ENCODE assay signal across 1 fruit fly cellular context in the genomic region with DNA sequence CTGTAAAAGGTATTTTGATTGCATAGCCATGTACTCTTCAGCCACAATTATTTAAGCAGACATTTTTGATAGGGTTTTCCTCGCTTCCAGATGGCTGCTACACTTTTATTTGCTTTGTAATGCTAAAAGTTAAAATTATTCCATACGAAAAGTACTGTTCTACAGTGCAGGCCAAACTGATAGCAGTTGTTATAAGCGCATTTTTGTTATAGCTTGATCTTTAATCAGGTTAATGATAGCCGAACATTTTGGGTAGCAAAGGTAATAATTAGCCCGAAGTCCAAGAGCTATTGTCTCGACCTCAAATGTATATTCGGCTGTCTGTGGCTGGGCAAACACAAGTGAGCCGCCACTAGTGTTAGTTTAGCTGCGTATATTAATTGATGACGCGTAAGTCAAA.
TF ChIP-seq lines count a peak whose summit lies in the region.

No protein-coding gene starts in this region.

TF ChIP-seq in whole organism, embryonic, 481 proteins besides CTCF, POLR2A, EP300 and RAD21 (continued from another document):
- TF ChIP-seq al (GFP tag; IDR thresholded peaks at IDR 0.05; lab: Robert Waterston, UW) (no peak), CG15514 (GFP tag; optimal IDR thresholded peaks at IDR 0.05; lab: Kevin White, UChicago) (no peak), Fer3 (tag; optimal IDR thresholded peaks at IDR 0.05; lab: Kevin White, UChicago) (peak; percentile 18), sisA (GFP tag; IDR thresholded peaks at IDR 0.05; lab: Robert Waterston, UW) (no peak), CG3407 (GFP tag; optimal IDR thresholded peaks at IDR 0.05; lab: Kevin White, UChicago) (no peak), crc (GFP tag; optimal IDR thresholded peaks at IDR 0.05; lab: Kevin White, UChicago) (no peak), ap (GFP tag; IDR thresholded peaks at IDR 0.05; lab: Robert Waterston, UW) (no peak), chinmo (GFP tag; IDR thresholded peaks at IDR 0.05; lab: Robert Waterston, UW; ENCODE audit: partially characterized antibody) (no peak), CG14667 (GFP tag; IDR thresholded peaks at IDR 0.05; lab: Robert Waterston, UW) (no peak), Dek (tag; optimal IDR thresholded peaks at IDR 0.05; lab: Kevin White, UChicago) (no peak), H15 (GFP tag; IDR thresholded peaks at IDR 0.05; lab: Robert Waterston, UW) (no peak), CG2712 (tag; optimal IDR thresholded peaks at IDR 0.05; lab: Kevin White, UChicago) (no peak), fu2 (GFP tag; optimal IDR thresholded peaks at IDR 0.05; lab: Kevin White, UChicago) (no peak), CG30403 (GFP tag; optimal IDR thresholded peaks at IDR 0.05; lab: Kevin White, UChicago) (peak; percentile 7), CG8478 (optimal IDR thresholded peaks at IDR 0.05; lab: Kevin White, UChicago) (no peak), HLH3B (GFP tag; IDR thresholded peaks at IDR 0.05; lab: Robert Waterston, UW) (no peak), Dfd (GFP tag; optimal IDR thresholded peaks at IDR 0.05; lab: Kevin White, UChicago) (no peak), Meics (GFP tag; optimal IDR thresholded peaks at IDR 0.05; lab: Kevin White, UChicago) (peak; percentile 17), CG7556 (GFP tag; optimal IDR thresholded peaks at IDR 0.05; lab: Kevin White, UChicago) (no peak), chif (GFP tag; optimal IDR thresholded peaks at IDR 0.05; lab: Kevin White, UChicago) (no peak), CG15269 (tag; optimal IDR thresholded peaks at IDR 0.05; lab: Kevin White, UChicago) (no peak), ham (GFP tag; IDR thresholded peaks at IDR 0.05; lab: Robert Waterston, UW) (no peak), stwl (tag; optimal IDR thresholded peaks at IDR 0.05; lab: Kevin White, UChicago) (no peak), NC2α (GFP tag; optimal IDR thresholded peaks at IDR 0.05; lab: Kevin White, UChicago) (no peak), btn (GFP tag; optimal IDR thresholded peaks at IDR 0.05; lab: Kevin White, UChicago) (no peak), Lim3 (GFP tag; IDR thresholded peaks at IDR 0.05; lab: Robert Waterston, UW) (no peak), Stat92E (GFP tag; optimal IDR thresholded peaks at IDR 0.05; lab: Kevin White, UChicago) (no peak), Kr (GFP tag; optimal IDR thresholded peaks at IDR 0.05; lab: Kevin White, UChicago) (no peak), CG13624 (GFP tag; optimal IDR thresholded peaks at IDR 0.05; lab: Kevin White, UChicago) (no peak), CG30020 (tag; optimal IDR thresholded peaks at IDR 0.05; lab: Kevin White, UChicago) (no peak), zf30C (GFP tag; optimal IDR thresholded peaks at IDR 0.05; lab: Kevin White, UChicago) (no peak), gt (GFP tag; IDR thresholded peaks at IDR 0.05; lab: Robert Waterston, UW) (no peak), Fer1 (GFP tag; optimal IDR thresholded peaks at IDR 0.05; lab: Kevin White, UChicago) (no peak), kay (GFP tag; optimal IDR thresholded peaks at IDR 0.05; lab: Kevin White, UChicago) (no peak), tx (GFP tag; optimal IDR thresholded peaks at IDR 0.05; lab: Kevin White, UChicago) (no peak), slp2 (GFP tag; optimal IDR thresholded peaks at IDR 0.05; lab: Kevin White, UChicago) (no peak), Elba2 (GFP tag; optimal IDR thresholded peaks at IDR 0.05; lab: Kevin White, UChicago) (no peak), CG11696 (GFP tag; IDR thresholded peaks at IDR 0.05; lab: Robert Waterston, UW) (0 out of 2 replicates have a peak, but pooled peaks have one; percentile 56), CkIIα-i1 (GFP tag; IDR thresholded peaks at IDR 0.05; lab: Robert Waterston, UW) (no peak), CG9932 (GFP tag; IDR thresholded peaks at IDR 0.05; lab: Robert Waterston, UW) (no peak), HLH4C (GFP tag; IDR thresholded peaks at IDR 0.05; lab: Robert Waterston, UW; ENCODE audit: partially characterized antibody) (no peak), CG3995 (GFP tag; optimal IDR thresholded peaks at IDR 0.05; lab: Kevin White, UChicago) (no peak), da (GFP tag; optimal IDR thresholded peaks at IDR 0.05; lab: Kevin White, UChicago) (no peak), CG14965 (GFP tag; optimal IDR thresholded peaks at IDR 0.05; lab: Kevin White, UChicago; ENCODE audit: borderline replicate concordance) (no peak), rib (GFP tag; IDR thresholded peaks at IDR 0.05; lab: Robert Waterston, UW) (no peak), CG43689 (GFP tag; IDR thresholded peaks at IDR 0.05; lab: Robert Waterston, UW) (no peak), Ada2b (GFP tag; IDR thresholded peaks at IDR 0.05; lab: Robert Waterston, UW) (peak; percentile 10; the same call in 1 of the 2 replicates), CG12942 (GFP tag; optimal IDR thresholded peaks at IDR 0.05; lab: Kevin White, UChicago) (no peak), CG1024 (GFP tag; IDR thresholded peaks at IDR 0.05; lab: Robert Waterston, UW) (no peak), CG30431 (GFP tag; optimal IDR thresholded peaks at IDR 0.05; lab: Kevin White, UChicago) (no peak), CG11093 (GFP tag; IDR thresholded peaks at IDR 0.05; lab: Robert Waterston, UW) (no peak), Pdp1 (GFP tag; optimal IDR thresholded peaks at IDR 0.05; lab: Kevin White, UChicago) (no peak), fru (optimal IDR thresholded peaks at IDR 0.05; lab: Kevin White, UChicago) (no peak), sr (GFP tag; IDR thresholded peaks at IDR 0.05; lab: Robert Waterston, UW) (no peak), Xrp1 (GFP tag; IDR thresholded peaks at IDR 0.05; lab: Robert Waterston, UW) (0 out of 2 replicates have a peak, but pooled peaks have one; percentile 35), wek (GFP tag; optimal IDR thresholded peaks at IDR 0.05; lab: Kevin White, UChicago) (no peak), CG7987 (GFP tag; optimal IDR thresholded peaks at IDR 0.05; lab: Kevin White, UChicago) (no peak), dysf (GFP tag; IDR thresholded peaks at IDR 0.05; lab: Robert Waterston, UW) (no peak), CG2120 (GFP tag; optimal IDR thresholded peaks at IDR 0.05; lab: Kevin White, UChicago) (peak; percentile 0), sim (GFP tag; IDR thresholded peaks at IDR 0.05; lab: Robert Waterston, UW) (no peak), CG6272 (GFP tag; IDR thresholded peaks at IDR 0.05; lab: Robert Waterston, UW) (no peak), CG15601 (tag; optimal IDR thresholded peaks at IDR 0.05; lab: Kevin White, UChicago) (no peak), CG6683 (GFP tag; optimal IDR thresholded peaks at IDR 0.05; lab: Kevin White, UChicago) (no peak), Bdp1 (GFP tag; optimal IDR thresholded peaks at IDR 0.05; lab: Kevin White, UChicago) (no peak), sqz (GFP tag; optimal IDR thresholded peaks at IDR 0.05; lab: Kevin White, UChicago) (no peak), CG2678 (tag; optimal IDR thresholded peaks at IDR 0.05; lab: Kevin White, UChicago) (peak; percentile 12), CG4404 (GFP tag; IDR thresholded peaks at IDR 0.05; lab: Robert Waterston, UW) (no peak), Dref (GFP tag; IDR thresholded peaks at IDR 0.05; lab: Robert Waterston, UW) (no peak), CG7372 (GFP tag; IDR thresholded peaks at IDR 0.05; lab: Robert Waterston, UW) (no peak), CG3065 (GFP tag; optimal IDR thresholded peaks at IDR 0.05; lab: Kevin White, UChicago) (no peak), D19A (tag; optimal IDR thresholded peaks at IDR 0.05; lab: Kevin White, UChicago) (no peak), tio (GFP tag; optimal IDR thresholded peaks at IDR 0.05; lab: Kevin White, UChicago) (peak; percentile 22), vnd (GFP tag; IDR thresholded peaks at IDR 0.05; lab: Robert Waterston, UW; ENCODE audit: partially characterized antibody) (no peak), CG31224 (GFP tag; IDR thresholded peaks at IDR 0.05; lab: Robert Waterston, UW) (no peak), CG11695 (GFP tag; IDR thresholded peaks at IDR 0.05; lab: Robert Waterston, UW) (no peak), CG13123 (GFP tag; optimal IDR thresholded peaks at IDR 0.05; lab: Kevin White, UChicago) (no peak), Poxn (GFP tag; IDR thresholded peaks at IDR 0.05; lab: Robert Waterston, UW) (no peak), Chrac-16 (GFP tag; optimal IDR thresholded peaks at IDR 0.05; lab: Kevin White, UChicago) (no peak), Hr51 (GFP tag; optimal IDR thresholded peaks at IDR 0.05; lab: Kevin White, UChicago) (no peak), Tbp (GFP tag; optimal IDR thresholded peaks at IDR 0.05; lab: Kevin White, UChicago) (no peak), CG12299 (tag; optimal IDR thresholded peaks at IDR 0.05; lab: Kevin White, UChicago) (no peak), CG8290 (GFP tag; optimal IDR thresholded peaks at IDR 0.05; lab: Kevin White, UChicago) (no peak), CG8290 (tag; optimal IDR thresholded peaks at IDR 0.05; lab: Kevin White, UChicago) (peak in 1 of 2 experiments; percentile 20), CG7357 (GFP tag; IDR thresholded peaks at IDR 0.05; lab: Robert Waterston, UW) (no peak), gem (tag; optimal IDR thresholded peaks at IDR 0.05; lab: Kevin White, UChicago) (peak; percentile 1), exex (tag; optimal IDR thresholded peaks at IDR 0.05; lab: Kevin White, UChicago) (no peak), twi (tag; optimal IDR thresholded peaks at IDR 0.05; lab: Kevin White, UChicago) (no peak), CG34376 (GFP tag; optimal IDR thresholded peaks at IDR 0.05; lab: Kevin White, UChicago) (no peak), Gsc (GFP tag; IDR thresholded peaks at IDR 0.05; lab: Robert Waterston, UW) (no peak), CG11560 (tag; IDR thresholded peaks at IDR 0.05; lab: Robert Waterston, UW) (no peak), run (tag; optimal IDR thresholded peaks at IDR 0.05; lab: Kevin White, UChicago) (no peak), Bteb2 (GFP tag; optimal IDR thresholded peaks at IDR 0.05; lab: Kevin White, UChicago) (no peak), NK7.1 (GFP tag; optimal IDR thresholded peaks at IDR 0.05; lab: Kevin White, UChicago) (no peak), sens (GFP tag; lab: Kevin White, UChicago) (no peak), schlank (tag; optimal IDR thresholded peaks at IDR 0.05; lab: Kevin White, UChicago) (no peak), Camta (GFP tag; optimal IDR thresholded peaks at IDR 0.05; lab: Kevin White, UChicago) (no peak), unc-4 (GFP tag; IDR thresholded peaks at IDR 0.05; lab: Robert Waterston, UW; ENCODE audit: partially characterized antibody) (no peak), jumu (GFP tag; optimal IDR thresholded peaks at IDR 0.05; lab: Kevin White, UChicago) (no peak), CG1792 (GFP tag; optimal IDR thresholded peaks at IDR 0.05; lab: Kevin White, UChicago) (no peak), row (GFP tag; IDR thresholded peaks at IDR 0.05; lab: Robert Waterston, UW) (0 out of 3 replicates have a peak, but pooled peaks have one; percentile 5), dati (GFP tag; IDR thresholded peaks at IDR 0.05; lab: Robert Waterston, UW) (no peak), Hmr (GFP tag; optimal IDR thresholded peaks at IDR 0.05; lab: Kevin White, UChicago) (peak; percentile 22), CG3281 (GFP tag; optimal IDR thresholded peaks at IDR 0.05; lab: Kevin White, UChicago) (peak; percentile 13), Ets65A (GFP tag; lab: Kevin White, UChicago) (peak; percentile 45), CG7271 (tag; optimal IDR thresholded peaks at IDR 0.05; lab: Kevin White, UChicago) (no peak), fd3F (GFP tag; optimal IDR thresholded peaks at IDR 0.05; lab: Kevin White, UChicago) (no peak), lilli (GFP tag; optimal IDR thresholded peaks at IDR 0.05; lab: Kevin White, UChicago) (peak; percentile 19), kni (GFP tag; optimal IDR thresholded peaks at IDR 0.05; lab: Kevin White, UChicago) (no peak), Med (GFP tag; lab: Kevin White, UChicago) (peak; percentile 55), E2f1 (GFP tag; IDR thresholded peaks at IDR 0.05; lab: Robert Waterston, UW) (no peak), CG17612 (GFP tag; IDR thresholded peaks at IDR 0.05; lab: Robert Waterston, UW) (no peak), CoRest (tag; optimal IDR thresholded peaks at IDR 0.05; lab: Kevin White, UChicago) (no peak), Doc2 (GFP tag; IDR thresholded peaks at IDR 0.05; lab: Robert Waterston, UW) (no peak), Rx (GFP tag; IDR thresholded peaks at IDR 0.05; lab: Robert Waterston, UW) (no peak), lab (GFP tag; optimal IDR thresholded peaks at IDR 0.05; lab: Kevin White, UChicago) (no peak), en (GFP tag; optimal IDR thresholded peaks at IDR 0.05; lab: Kevin White, UChicago) (no peak), CrebB (tag; optimal IDR thresholded peaks at IDR 0.05; lab: Kevin White, UChicago) (no peak), CG18599 (GFP tag; optimal IDR thresholded peaks at IDR 0.05; lab: Kevin White, UChicago) (peak; percentile 21), Sin3A (optimal IDR thresholded peaks at IDR 0.05; lab: Kevin White, UChicago) (no peak), ftz-f1 (GFP tag; optimal IDR thresholded peaks at IDR 0.05; lab: Kevin White, UChicago) (no peak), NfI (GFP tag; optimal IDR thresholded peaks at IDR 0.05; lab: Kevin White, UChicago) (no peak), CG4282 (GFP tag; optimal IDR thresholded peaks at IDR 0.05; lab: Kevin White, UChicago) (no peak), Drgx (GFP tag; IDR thresholded peaks at IDR 0.05; lab: Robert Waterston, UW) (no peak), CG8765 (GFP tag; IDR thresholded peaks at IDR 0.05; lab: Robert Waterston, UW) (no peak), CG12769 (tag; optimal IDR thresholded peaks at IDR 0.05; lab: Kevin White, UChicago) (peak; percentile 13)
